Worm (Caenorhabditis elegans): ENCODE results near the gene sld-5.

The sld-5 gene

ce11 chrV:20234439-20234838, 3.1 kb downstream of the sld-5 start:
- TF ChIP-seq lin-11 (tag; optimal IDR thresholded peaks at IDR 0.05): no peak
- TF ChIP-seq ceh-31 (tag; optimal IDR thresholded peaks at IDR 0.05): no peak
- no peak for TF ChIP-seq ceh-34 (tag; optimal IDR thresholded peaks at IDR 0.05)
- no peak for TF ChIP-seq eyg-1 (tag; optimal IDR thresholded peaks at IDR 0.05)
- no peak for TF ChIP-seq hlh-8 (tag; optimal IDR thresholded peaks at IDR 0.05)
- no peak for TF ChIP-seq elt-2 (tag; optimal IDR thresholded peaks at IDR 0.05)
- TF ChIP-seq hlh-30 (tag; optimal IDR thresholded peaks at IDR 0.05; ENCODE audit: insufficient read depth): no peak
- TF ChIP-seq ceh-2 (tag; optimal IDR thresholded peaks at IDR 0.05): no peak
- no peak for TF ChIP-seq ztf-16 (tag; optimal IDR thresholded peaks at IDR 0.05)
- TF ChIP-seq zip-5 (tag; optimal IDR thresholded peaks at IDR 0.05): no peak
- no peak for TF ChIP-seq mec-3 (tag; optimal IDR thresholded peaks at IDR 0.05; ENCODE audit: borderline replicate concordance)
- no peak for TF ChIP-seq T23F11.4 (GFP tag; optimal IDR thresholded peaks at IDR 0.05)
- TF ChIP-seq C38D4.7 (GFP tag; optimal IDR thresholded peaks at IDR 0.05): no peak
- TF ChIP-seq pha-2 (tag; optimal IDR thresholded peaks at IDR 0.05): no peak

- TF ChIP-seq sox-4 (tag; optimal IDR thresholded peaks at IDR 0.05) (no peak), ceh-24 (tag; optimal IDR thresholded peaks at IDR 0.05) (no peak), npax-4 (tag; optimal IDR thresholded peaks at IDR 0.05) (no peak), F13H6.1 (tag; optimal IDR thresholded peaks at IDR 0.05) (no peak), fax-1 (tag; optimal IDR thresholded peaks at IDR 0.05) (no peak), pax-1 (tag; optimal IDR thresholded peaks at IDR 0.05) (no peak)
Measured at ce11 chrV:20233743-20234142, 3.8 kb downstream of the sld-5 start, which contains the start of gene Y113G7B.15. Y113G7B.15 (minus strand) TSS chrV:20233843.

ce11 chrV:20225312-20225711, 12.2 kb downstream of the sld-5 start:
- TF ChIP-seq pros-1 (tag; optimal IDR thresholded peaks at IDR 0.05): no peak
- TF ChIP-seq hlh-6 (tag; optimal IDR thresholded peaks at IDR 0.05): no peak
- TF ChIP-seq ceh-45 (GFP tag; IDR thresholded peaks at IDR 0.05): no peak
- TF ChIP-seq T23F11.4 (GFP tag; optimal IDR thresholded peaks at IDR 0.05): no peak
- no peak for TF ChIP-seq unc-86 (tag; optimal IDR thresholded peaks at IDR 0.05)
- no peak for TF ChIP-seq C38D4.7 (GFP tag; optimal IDR thresholded peaks at IDR 0.05)
- no peak for TF ChIP-seq fkh-6 (tag; optimal IDR thresholded peaks at IDR 0.05)
- TF ChIP-seq fax-1 (tag; optimal IDR thresholded peaks at IDR 0.05): no peak
- TF ChIP-seq ceh-31 (tag; optimal IDR thresholded peaks at IDR 0.05): no peak
- no peak for TF ChIP-seq pag-3 (tag; optimal IDR thresholded peaks at IDR 0.05; ENCODE audit: borderline replicate concordance)
- TF ChIP-seq ceh-9 (tag; optimal IDR thresholded peaks at IDR 0.05): no peak
- no peak for TF ChIP-seq ceh-34 (tag; optimal IDR thresholded peaks at IDR 0.05)
- TF ChIP-seq C08G9.2 (tag; optimal IDR thresholded peaks at IDR 0.05): no peak
- no peak for TF ChIP-seq sdc-2 (tag; optimal IDR thresholded peaks at IDR 0.05)
- TF ChIP-seq nfya-1 (tag; optimal IDR thresholded peaks at IDR 0.05): no peak
- TF ChIP-seq eyg-1 (tag; optimal IDR thresholded peaks at IDR 0.05): no peak

ce11 chrV:20223725-20224124, 13.8 kb downstream of the sld-5 start:
- no peak for TF ChIP-seq fax-1 (tag; optimal IDR thresholded peaks at IDR 0.05)
- no peak for TF ChIP-seq elt-2 (tag; optimal IDR thresholded peaks at IDR 0.05)
- no peak for TF ChIP-seq Y22D7AL.16 (tag; optimal IDR thresholded peaks at IDR 0.05)
- TF ChIP-seq C08G9.2 (tag; optimal IDR thresholded peaks at IDR 0.05): no peak
- TF ChIP-seq sox-4 (tag; optimal IDR thresholded peaks at IDR 0.05): no peak

- no peak for TF ChIP-seq tbx-2 (tag; optimal IDR thresholded peaks at IDR 0.05)
- no peak for TF ChIP-seq ceh-9 (tag; optimal IDR thresholded peaks at IDR 0.05)
- peak; percentile 96 for TF ChIP-seq unc-42 (tag; optimal IDR thresholded peaks at IDR 0.05)
Measured at ce11 chrV:20220604-20221003, 16.9 kb downstream of the sld-5 start.

ce11 chrV:20215197-20215596, 22.3 kb downstream of the sld-5 start, which contains the start of gene Y113G7B.11:
Y113G7B.11 (minus strand) TSS chrV:20215297.
- no peak for TF ChIP-seq eyg-1 (tag; optimal IDR thresholded peaks at IDR 0.05)
- TF ChIP-seq unc-55 (GFP tag; optimal IDR thresholded peaks at IDR 0.05): no peak
- TF ChIP-seq mec-3 (tag; optimal IDR thresholded peaks at IDR 0.05; ENCODE audit: borderline replicate concordance): no peak
- no peak for TF ChIP-seq ceh-14 (tag; optimal IDR thresholded peaks at IDR 0.05)
- no peak for TF ChIP-seq unc-42 (tag; optimal IDR thresholded peaks at IDR 0.05)
- TF ChIP-seq C38D4.7 (GFP tag; optimal IDR thresholded peaks at IDR 0.05): no peak
- no peak for TF ChIP-seq elt-2 (tag; optimal IDR thresholded peaks at IDR 0.05)
- no peak for TF ChIP-seq rnt-1 (tag; optimal IDR thresholded peaks at IDR 0.05)
- no peak for TF ChIP-seq ceh-9 (tag; optimal IDR thresholded peaks at IDR 0.05)
- TF ChIP-seq F13H6.1 (tag; optimal IDR thresholded peaks at IDR 0.05): no peak
- TF ChIP-seq pha-2 (tag; optimal IDR thresholded peaks at IDR 0.05): no peak
- no peak for TF ChIP-seq pag-3 (tag; optimal IDR thresholded peaks at IDR 0.05; ENCODE audit: borderline replicate concordance)
- TF ChIP-seq hlh-8 (tag; optimal IDR thresholded peaks at IDR 0.05): no peak
- TF ChIP-seq K02D7.2 (tag; optimal IDR thresholded peaks at IDR 0.05): no peak
- no peak for TF ChIP-seq hlh-30 (tag; optimal IDR thresholded peaks at IDR 0.05; ENCODE audit: insufficient read depth)
- no peak for TF ChIP-seq T23F11.4 (GFP tag; optimal IDR thresholded peaks at IDR 0.05)
- TF ChIP-seq ceh-31 (tag; optimal IDR thresholded peaks at IDR 0.05): no peak
- TF ChIP-seq elt-4 (tag; optimal IDR thresholded peaks at IDR 0.05): no peak
- TF ChIP-seq nhr-232 (tag; optimal IDR thresholded peaks at IDR 0.05): no peak
